Worm (Caenorhabditis elegans) whole organism, L2 larva: ENCODE data around the gene npr-21.

ENCODE experiments used
- alr-1 ChIP-seq: fragments of 150-350 bp; optimal IDR thresholded peaks from 2 replicates; lab custom pipeline; 2014; ENCODE audit warnings: missing biosample characterization, missing genetic modification characterization
- fos-1 ChIP-seq: fragments of 150-350 bp; optimal IDR thresholded peaks from 2 replicates; lab custom pipeline; 2014; ENCODE audit warnings: missing biosample characterization, missing genetic modification characterization
- nhr-237 ChIP-seq: fragments of 150-350 bp; optimal IDR thresholded peaks from 2 replicates; lab custom pipeline; 2014; ENCODE audit warnings: missing biosample characterization, missing genetic modification characterization
- nhr-25 ChIP-seq: fragments of 150-350 bp; sonication (generic microtip); optimal IDR thresholded peaks from 3 replicates; lab custom pipeline; 2014; ENCODE audit warnings: missing biosample characterization, missing genetic modification characterization
- nhr-77 ChIP-seq: fragments of 150-350 bp; optimal IDR thresholded peaks from 2 replicates; lab custom pipeline; 2014; ENCODE audit warnings: missing biosample characterization, missing genetic modification characterization
- skn-1 ChIP-seq: sonication (generic microtip); optimal IDR thresholded peaks from 2 replicates; lab custom pipeline; 2017; ENCODE audit warnings: missing biosample characterization, missing genetic modification characterization
- snpc-4 ChIP-seq: fragments of 150-350 bp; optimal IDR thresholded peaks from 2 replicates; lab custom pipeline; 2014; ENCODE audit warnings: missing biosample characterization, missing genetic modification characterization
- unc-62 ChIP-seq: fragments of 150-350 bp; optimal IDR thresholded peaks from 2 replicates; lab custom pipeline; 2014; ENCODE audit warnings: missing biosample characterization, missing genetic modification reagents, missing genetic modification characterization

ce11 chrX:17139204-17139780 lies 18.5 kb downstream of the npr-21 start:
- no peak for TF ChIP-seq unc-62 (GFP tag; lab: Kevin White, UChicago)
- no peak for TF ChIP-seq nhr-237
- no peak for TF ChIP-seq nhr-77 (tag; lab: Kevin White, UChicago)
- TF ChIP-seq alr-1 (tag; lab: Kevin White, UChicago): no peak
- peak; percentile 15 for TF ChIP-seq fos-1 (tag; lab: Kevin White, UChicago)
- TF ChIP-seq nhr-25 (tag; lab: Kevin White, UChicago): no peak
- no peak for TF ChIP-seq skn-1 (tag; lab: Kevin White, UChicago)
- no peak for TF ChIP-seq snpc-4
